Fruit fly (Drosophila melanogaster) whole organism, embryonic: Measurements from ENCODE around the gene mu2.
A peak's percentile ranks its signal among the peaks of the same experiment; 100 is the strongest.

Source experiments
- B-H1 ChIP-seq: fragments of 200-800 bp; sonication (Bioruptor generic); IDR thresholded peaks from 3 replicates; pipeline ENCODE4 v1.3.6; 2022; ENCODE audit warnings: missing biosample characterization, missing genetic modification characterization
- CG10147 ChIP-seq: fragments of 200-800 bp; sonication (Bioruptor generic); optimal IDR thresholded peaks from 2 replicates; lab custom pipeline; 2019; ENCODE audit warnings: missing biosample characterization, mild to moderate bottlenecking, missing genetic modification characterization, moderate library complexity
- CG10462 ChIP-seq: fragments of 200-800 bp; sonication (Bioruptor generic); optimal IDR thresholded peaks from 2 replicates; lab custom pipeline; 2016; ENCODE audit warnings: missing biosample characterization, missing genetic modification characterization
- CG12071 ChIP-seq: fragments of 200-800 bp; sonication (Bioruptor generic); optimal IDR thresholded peaks from 3 replicates; lab custom pipeline; 2018; ENCODE audit warnings: missing biosample characterization, mild to moderate bottlenecking, missing genetic modification characterization
- CG13296 ChIP-seq: fragments of 200-800 bp; sonication (Bioruptor generic); optimal IDR thresholded peaks from 3 replicates; lab custom pipeline; 2018; ENCODE audit warnings: missing biosample characterization, mild to moderate bottlenecking, missing genetic modification characterization
- CG15011 ChIP-seq: fragments of 200-800 bp; sonication (Bioruptor generic); optimal IDR thresholded peaks from 3 replicates; lab custom pipeline; 2018; ENCODE audit warnings: missing biosample characterization, mild to moderate bottlenecking, missing genetic modification characterization
- CG15601 ChIP-seq: fragments of 200-800 bp; sonication (Bioruptor generic); optimal IDR thresholded peaks from 3 replicates; lab custom pipeline; 2019; ENCODE audit warnings: missing biosample characterization, mild to moderate bottlenecking, missing genetic modification characterization, moderate library complexity
- CG17829 ChIP-seq: fragments of 200-800 bp; optimal IDR thresholded peaks from 2 replicates; lab custom pipeline; 2019; ENCODE audit warnings: missing biosample characterization, mild to moderate bottlenecking, missing genetic modification characterization, moderate library complexity
- CG2120 ChIP-seq: fragments of 200-800 bp; sonication (Bioruptor generic); optimal IDR thresholded peaks from 3 replicates; lab custom pipeline; 2016; ENCODE audit warnings: missing biosample characterization, missing genetic modification characterization
- CG33213 ChIP-seq: fragments of 200-800 bp; sonication (Bioruptor generic); optimal IDR thresholded peaks from 3 replicates; lab custom pipeline; 2016; ENCODE audit warnings: missing biosample characterization, missing genetic modification characterization
- CG6813 ChIP-seq: fragments of 200-800 bp; sonication (Bioruptor generic); optimal IDR thresholded peaks from 2 replicates; lab custom pipeline; 2017; ENCODE audit warnings: missing biosample characterization, missing genetic modification characterization, mild to moderate bottlenecking, moderate library complexity, missing genetic modification reagents
- CG7556 ChIP-seq: fragments of 200-800 bp; sonication (Bioruptor generic); optimal IDR thresholded peaks from 2 replicates; lab custom pipeline; 2017; ENCODE audit warnings: missing biosample characterization, mild to moderate bottlenecking, missing genetic modification characterization
- CG8478 ChIP-seq: fragments of >200 bp; optimal IDR thresholded peaks from 2 replicates; lab custom pipeline; 2018
- CG9932 ChIP-seq: fragments of 200-800 bp; sonication (Bioruptor generic); IDR thresholded peaks from 2 replicates; pipeline ENCODE4 v1.3.6; 2022; ENCODE audit warnings: missing biosample characterization, missing genetic modification characterization
- Camta ChIP-seq: fragments of 200-800 bp; sonication (Bioruptor generic); optimal IDR thresholded peaks from 2 replicates; lab custom pipeline; 2016; ENCODE audit warnings: missing biosample characterization, missing genetic modification characterization
- Dip3 ChIP-seq: fragments of 200-800 bp; sonication (Bioruptor generic); optimal IDR thresholded peaks from 3 replicates; lab custom pipeline; 2016; ENCODE audit warnings: missing biosample characterization, missing genetic modification characterization
- Ets65A ChIP-seq: fragments of 200-800 bp; sonication (Bioruptor generic); peaks from one replicate; lab custom pipeline; 2016; ENCODE audit warnings: missing biosample characterization, missing genetic modification characterization
- Gug ChIP-seq: fragments of 200-800 bp; sonication (Bioruptor generic); IDR thresholded peaks from 4 replicates; pipeline ENCODE4 v1.3.6; 2022; ENCODE audit warnings: missing biosample characterization, missing genetic modification characterization
- Hey ChIP-seq: fragments of 200-800 bp; sonication (Bioruptor generic); optimal IDR thresholded peaks from 3 replicates; lab custom pipeline; 2018; ENCODE audit warnings: missing biosample characterization, mild to moderate bottlenecking, missing genetic modification characterization
- Hmr ChIP-seq: fragments of 200-800 bp; sonication (Bioruptor generic); optimal IDR thresholded peaks from 3 replicates; lab custom pipeline; 2017; ENCODE audit warnings: mild to moderate bottlenecking, missing biosample characterization, missing genetic modification reagents, missing genetic modification characterization
- Hmx ChIP-seq: fragments of 200-800 bp; sonication (Bioruptor generic); optimal IDR thresholded peaks from 2 replicates; lab custom pipeline; 2016; ENCODE audit warnings: missing biosample characterization, missing genetic modification characterization
- Hr51 ChIP-seq, 2 experiments: fragments of 200-800 bp; sonication (Bioruptor generic); optimal IDR thresholded peaks; 2 replicates in 1 of 2; 3 replicates in 1 of 2; lab custom pipeline; 2016 to 2018; ENCODE audit warnings: missing biosample characterization in 2 of 2, missing genetic modification characterization in 2 of 2, mild to moderate bottlenecking in 1 of 2, moderate library complexity in 1 of 2
- Lhr ChIP-seq: fragments of 200-800 bp; sonication (Bioruptor generic); optimal IDR thresholded peaks from 3 replicates; lab custom pipeline; 2017; ENCODE audit warnings: mild to moderate bottlenecking, missing biosample characterization, missing genetic modification reagents, missing genetic modification characterization
- MBD-R2 ChIP-seq: fragments of 200-800 bp; sonication (Bioruptor generic); IDR thresholded peaks from 2 replicates; pipeline ENCODE4 v1.3.6; 2022; ENCODE audit warnings: missing biosample characterization, missing genetic modification characterization
- MTF-1 ChIP-seq: fragments of 200-800 bp; sonication (Bioruptor generic); optimal IDR thresholded peaks from 2 replicates; lab custom pipeline; 2018; ENCODE audit warnings: missing biosample characterization, mild to moderate bottlenecking, missing genetic modification characterization, borderline replicate concordance
- Myb ChIP-seq: fragments of 200-800 bp; sonication (Bioruptor generic); optimal IDR thresholded peaks from 2 replicates; lab custom pipeline; 2016; ENCODE audit warnings: missing biosample characterization, missing genetic modification characterization
- NFAT ChIP-seq: fragments of 200-800 bp; sonication (Bioruptor generic); IDR thresholded peaks from 2 replicates; pipeline ENCODE4 v1.3.6; 2022; ENCODE audit warnings: missing biosample characterization, missing genetic modification characterization
- Oli ChIP-seq: fragments of 200-800 bp; sonication (Bioruptor generic); optimal IDR thresholded peaks from 2 replicates; lab custom pipeline; 2018; ENCODE audit warnings: missing biosample characterization, mild to moderate bottlenecking, missing genetic modification characterization, moderate library complexity
- Xrp1 ChIP-seq: fragments of 200-800 bp; sonication (Bioruptor generic); IDR thresholded peaks from 2 replicates; pipeline ENCODE4 v1.3.6; 2022; ENCODE audit warnings: missing biosample characterization, missing genetic modification characterization
- ab ChIP-seq: fragments of 200-800 bp; sonication (Bioruptor generic); optimal IDR thresholded peaks from 2 replicates; lab custom pipeline; 2016; ENCODE audit warnings: missing biosample characterization, missing genetic modification characterization
- ap ChIP-seq: fragments of 200-800 bp; sonication (Bioruptor generic); IDR thresholded peaks from 2 replicates; pipeline ENCODE4 v1.3.6; 2022; ENCODE audit warnings: missing biosample characterization, missing genetic modification characterization
- ase ChIP-seq: fragments of 200-800 bp; sonication (Bioruptor generic); IDR thresholded peaks from 3 replicates; pipeline ENCODE4 v1.3.6; 2022; ENCODE audit warnings: missing biosample characterization, missing genetic modification characterization
- bab2 ChIP-seq: fragments of 200-800 bp; sonication (Bioruptor generic); optimal IDR thresholded peaks from 2 replicates; lab custom pipeline; 2016; ENCODE audit warnings: missing biosample characterization, missing genetic modification characterization
- bsh ChIP-seq, 2 experiments: fragments of 200-800 bp; sonication (Bioruptor generic); optimal IDR thresholded peaks; 2 replicates each; lab custom pipeline; 2017 to 2018; ENCODE audit warnings: mild to moderate bottlenecking in 2 of 2, missing biosample characterization in 2 of 2, missing genetic modification characterization in 2 of 2, moderate library complexity in 1 of 2
- caup ChIP-seq: fragments of 200-800 bp; sonication (Bioruptor generic); optimal IDR thresholded peaks from 3 replicates; lab custom pipeline; 2017; ENCODE audit warnings: missing biosample characterization, mild to moderate bottlenecking, missing genetic modification characterization, moderate library complexity; ENCODE audit not compliant: severe bottlenecking
- cg ChIP-seq: fragments of 200-800 bp; sonication (Bioruptor generic); optimal IDR thresholded peaks from 3 replicates; lab custom pipeline; 2019; ENCODE audit warnings: missing biosample characterization, mild to moderate bottlenecking, missing genetic modification characterization, moderate library complexity
- crc ChIP-seq: fragments of 200-800 bp; sonication (Bioruptor generic); optimal IDR thresholded peaks from 2 replicates; lab custom pipeline; 2016; ENCODE audit warnings: missing biosample characterization, missing genetic modification characterization
- dmrt99B ChIP-seq: fragments of 200-800 bp; sonication (Bioruptor generic); optimal IDR thresholded peaks from 2 replicates; lab custom pipeline; 2018; ENCODE audit warnings: missing biosample characterization, mild to moderate bottlenecking, missing genetic modification characterization, moderate library complexity
- eve ChIP-seq, 2 experiments: fragments of >200 bp; optimal IDR thresholded peaks; 2 replicates each; lab custom pipeline; 2017; ENCODE audit warnings: missing biosample characterization in 2 of 2, missing genetic modification characterization in 2 of 2
- grn ChIP-seq: fragments of 200-800 bp; sonication (Bioruptor generic); optimal IDR thresholded peaks from 3 replicates; lab custom pipeline; 2017; ENCODE audit warnings: missing biosample characterization, missing genetic modification characterization
- kah ChIP-seq: fragments of 200-800 bp; sonication (Bioruptor generic); optimal IDR thresholded peaks from 2 replicates; lab custom pipeline; 2018; ENCODE audit warnings: missing biosample characterization, mild to moderate bottlenecking, missing genetic modification characterization
- nerfin-2 ChIP-seq: fragments of 200-800 bp; sonication (Bioruptor generic); IDR thresholded peaks from 2 replicates; pipeline ENCODE4 v1.3.6; 2022; ENCODE audit warnings: missing biosample characterization, missing genetic modification characterization; ENCODE audit not compliant: partially characterized antibody
- org-1 ChIP-seq: fragments of 200-800 bp; sonication (Bioruptor generic); optimal IDR thresholded peaks from 2 replicates; lab custom pipeline; 2017; ENCODE audit warnings: missing biosample characterization, missing genetic modification characterization
- run ChIP-seq: fragments of 200-800 bp; sonication (Bioruptor generic); optimal IDR thresholded peaks from 3 replicates; lab custom pipeline; 2018; ENCODE audit warnings: missing biosample characterization, mild to moderate bottlenecking, missing genetic modification characterization
- sc ChIP-seq, 3 experiments: fragments of >200 bp in 2 of 3; fragments of 200-800 bp in 1 of 3; sonication (Bioruptor generic) in 1 of 3; optimal IDR thresholded peaks; 2 replicates in 2 of 3; 3 replicates in 1 of 3; lab custom pipeline; 2017; ENCODE audit warnings: mild to moderate bottlenecking in 1 of 3, missing biosample characterization in 1 of 3, missing genetic modification characterization in 1 of 3, missing genetic modification reagents in 1 of 3
- seq ChIP-seq: fragments of 200-800 bp; sonication (Bioruptor generic); IDR thresholded peaks from 2 replicates; pipeline ENCODE4 v1.3.6; 2022; ENCODE audit warnings: missing biosample characterization, missing genetic modification characterization
- sqz ChIP-seq: fragments of 200-800 bp; sonication (Bioruptor generic); optimal IDR thresholded peaks from 3 replicates; lab custom pipeline; 2018; ENCODE audit warnings: missing biosample characterization, mild to moderate bottlenecking, missing genetic modification characterization
- toy ChIP-seq: fragments of 200-800 bp; sonication (Bioruptor generic); IDR thresholded peaks from 2 replicates; pipeline ENCODE4 v1.3.6; 2022; ENCODE audit warnings: missing biosample characterization, missing genetic modification characterization
- vfl ChIP-seq: fragments of 200-800 bp; sonication (Bioruptor generic); optimal IDR thresholded peaks from 2 replicates; lab custom pipeline; 2016; ENCODE audit warnings: missing biosample characterization, missing genetic modification characterization
- vvl ChIP-seq: fragments of 200-800 bp; sonication (Bioruptor generic); IDR thresholded peaks from 2 replicates; pipeline ENCODE4 v1.3.6; 2022; ENCODE audit warnings: missing biosample characterization, missing genetic modification characterization
- zen ChIP-seq: fragments of 200-800 bp; sonication (Bioruptor generic); optimal IDR thresholded peaks from 3 replicates; lab custom pipeline; 2018; ENCODE audit warnings: missing biosample characterization, mild to moderate bottlenecking, missing genetic modification characterization, moderate library complexity

Gene mu2

dm6 chr3L:1976760-1977159 lies 29.5 kb upstream of the mu2 start (continued):
- TF ChIP-seq kah (GFP tag; lab: Kevin White, UChicago) (no peak), Hey (tag; lab: Kevin White, UChicago) (no peak), Dip3 (GFP tag; lab: Kevin White, UChicago) (no peak), nerfin-2 (GFP tag; lab: Robert Waterston, UW) (no peak), sqz (GFP tag; lab: Kevin White, UChicago) (no peak), CG7556 (GFP tag; lab: Kevin White, UChicago) (peak; percentile 35), CG10462 (no peak), eve (GFP tag; optimal IDR thresholded peaks at IDR 0.05; lab: Kevin White, UChicago) (no peak), ap (GFP tag; lab: Robert Waterston, UW) (no peak), sc (optimal IDR thresholded peaks at IDR 0.05; lab: Kevin White, UChicago) (no peak), sc (GFP tag; optimal IDR thresholded peaks at IDR 0.05; lab: Kevin White, UChicago) (no peak), CG2120 (peak; percentile 55), zen (tag; lab: Kevin White, UChicago) (no peak), CG33213 (GFP tag; lab: Kevin White, UChicago) (no peak), CG9932 (peak; percentile 38; the same call in 1 of the 2 replicates), ase (GFP tag; lab: Robert Waterston, UW) (no peak), bsh (GFP tag; optimal IDR thresholded peaks at IDR 0.05; lab: Kevin White, UChicago) (no peak), bab2 (GFP tag; lab: Kevin White, UChicago) (no peak), Oli (tag; lab: Kevin White, UChicago) (no peak), CG10147 (no peak), cg (GFP tag; lab: Kevin White, UChicago) (no peak), vvl (GFP tag; lab: Robert Waterston, UW) (peak; percentile 43; the same call in 1 of the 2 replicates), toy (no peak), ab (GFP tag; lab: Kevin White, UChicago) (no peak), vfl (GFP tag; lab: Kevin White, UChicago) (no peak), CG6813 (GFP tag; lab: Kevin White, UChicago) (no peak), Lhr (GFP tag; lab: Kevin White, UChicago) (no peak), MTF-1 (GFP tag; lab: Kevin White, UChicago) (no peak), CG17829 (tag; lab: Kevin White, UChicago) (no peak), Xrp1 (GFP tag; lab: Robert Waterston, UW) (no peak), org-1 (GFP tag; lab: Kevin White, UChicago) (peak; percentile 12), run (no peak), CG8478 (lab: Kevin White, UChicago) (no peak), CG12071 (no peak), seq (GFP tag; lab: Robert Waterston, UW) (no peak), grn (GFP tag; lab: Kevin White, UChicago) (no peak), MBD-R2 (GFP tag; lab: Robert Waterston, UW) (no peak), CG15011 (GFP tag; lab: Kevin White, UChicago) (no peak), Camta (GFP tag; lab: Kevin White, UChicago) (no peak), Ets65A (peak; percentile 91), caup (no peak), CG13296 (peak; percentile 6), NFAT (GFP tag; lab: Robert Waterston, UW) (no peak), dmrt99B (peak; percentile 40), Myb (GFP tag; lab: Kevin White, UChicago) (no peak), Hmr (peak; percentile 64), Hr51 (GFP tag; optimal IDR thresholded peaks at IDR 0.05; lab: Kevin White, UChicago) (peak in 1 of 2 experiments; percentile 9), Hmx (GFP tag; lab: Kevin White, UChicago) (no peak), B-H1 (no peak), CG15601 (tag; lab: Kevin White, UChicago) (no peak), Gug (GFP tag; lab: Robert Waterston, UW) (0 out of 4 replicates have a peak, but pooled peaks have one; percentile 4), crc (GFP tag; lab: Kevin White, UChicago) (no peak)
